5 fruit fly cellular contexts compared by ENCODE assay signal in the genomic region with DNA sequence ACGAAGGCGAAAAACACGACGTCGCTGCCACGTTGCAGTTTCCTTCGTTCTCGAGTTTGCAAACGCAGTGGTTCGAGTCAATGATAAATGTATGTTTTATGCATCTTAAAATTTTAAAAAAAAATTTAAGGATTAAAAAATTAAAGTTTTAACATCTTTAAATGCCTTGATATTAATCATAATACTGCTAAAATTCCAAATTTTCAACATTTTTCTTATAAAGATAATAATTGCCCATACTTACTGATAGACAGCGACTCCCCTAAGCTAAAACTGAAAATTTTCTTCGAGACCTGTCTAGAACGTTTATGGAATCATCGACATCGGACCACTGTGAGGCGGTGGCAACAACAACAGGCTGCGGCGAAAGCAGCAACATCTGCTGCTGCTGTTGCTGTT.
A peak's percentile ranks its signal among the peaks of the same experiment; 100 is the strongest.
TF ChIP-seq lines count a peak whose summit lies in the region.

No protein-coding gene starts in this region.

- TF ChIP-seq CTCF in whole organism, embryonic (GFP tag; optimal IDR thresholded peaks at IDR 0.05; lab: Kevin White, UChicago) = peak; percentile 3

TF ChIP-seq in whole organism, adult, 20 proteins besides CTCF, POLR2A, EP300 and RAD21 (continues in another document):
- TF ChIP-seq tj (GFP tag; optimal IDR thresholded peaks at IDR 0.05; lab: Kevin White, UChicago) = no peak
- peak; percentile 31 for TF ChIP-seq CG11617 (GFP tag; optimal IDR thresholded peaks at IDR 0.05; lab: Kevin White, UChicago)
- TF ChIP-seq ovo (GFP tag; optimal IDR thresholded peaks at IDR 0.05; lab: Kevin White, UChicago) = no peak
- TF ChIP-seq bab1 (GFP tag; optimal IDR thresholded peaks at IDR 0.05; lab: Kevin White, UChicago) = no peak
- TF ChIP-seq Hr96 (GFP tag; optimal IDR thresholded peaks at IDR 0.05; lab: Kevin White, UChicago) = peak; percentile 63
- TF ChIP-seq toe (GFP tag; optimal IDR thresholded peaks at IDR 0.05; lab: Kevin White, UChicago) = peak; percentile 23
- no peak for TF ChIP-seq kay (GFP tag; lab: Kevin White, UChicago; ENCODE audit: borderline replicate concordance)
- TF ChIP-seq Clk (GFP tag; optimal IDR thresholded peaks at IDR 0.05; lab: Kevin White, UChicago) = peak; percentile 39
- TF ChIP-seq Crg-1 (GFP tag; optimal IDR thresholded peaks at IDR 0.05; lab: Kevin White, UChicago) = no peak
- peak; percentile 34 for TF ChIP-seq CG33017 (tag; optimal IDR thresholded peaks at IDR 0.05; lab: Kevin White, UChicago)
- peak; percentile 26 for TF ChIP-seq pad (GFP tag; optimal IDR thresholded peaks at IDR 0.05; lab: Kevin White, UChicago)
- peak; percentile 42 for TF ChIP-seq CG7101 (tag; optimal IDR thresholded peaks at IDR 0.05; lab: Kevin White, UChicago)
- no peak for TF ChIP-seq Mnt (GFP tag; optimal IDR thresholded peaks at IDR 0.05; lab: Kevin White, UChicago)
- TF ChIP-seq cnc (optimal IDR thresholded peaks at IDR 0.05; lab: Kevin White, UChicago) = no peak
- peak; percentile 28 for TF ChIP-seq CG14711 (tag; optimal IDR thresholded peaks at IDR 0.05; lab: Kevin White, UChicago)
- no peak for TF ChIP-seq CG1620 (GFP tag; optimal IDR thresholded peaks at IDR 0.05; lab: Kevin White, UChicago)
- TF ChIP-seq cic (GFP tag; optimal IDR thresholded peaks at IDR 0.05; lab: Kevin White, UChicago) = no peak
- peak; percentile 55 for TF ChIP-seq CG5204 (GFP tag; optimal IDR thresholded peaks at IDR 0.05; lab: Kevin White, UChicago)

TF ChIP-seq in whole organism, embryonic, 481 proteins besides CTCF, POLR2A, EP300 and RAD21 (continues in another document):
- TF ChIP-seq CG17385 (GFP tag; optimal IDR thresholded peaks at IDR 0.05; lab: Kevin White, UChicago) (peak; percentile 64), Chrac-16 (GFP tag; optimal IDR thresholded peaks at IDR 0.05; lab: Kevin White, UChicago) (peak; percentile 20), Sry-β (GFP tag; optimal IDR thresholded peaks at IDR 0.05; lab: Kevin White, UChicago) (no peak), Dek (tag; optimal IDR thresholded peaks at IDR 0.05; lab: Kevin White, UChicago) (peak; percentile 71), CG3065 (GFP tag; optimal IDR thresholded peaks at IDR 0.05; lab: Kevin White, UChicago) (no peak), maf-S (GFP tag; optimal IDR thresholded peaks at IDR 0.05; lab: Kevin White, UChicago) (peak; percentile 19), fd3F (GFP tag; optimal IDR thresholded peaks at IDR 0.05; lab: Kevin White, UChicago) (peak; percentile 46), CG7839 (tag; optimal IDR thresholded peaks at IDR 0.05; lab: Kevin White, UChicago) (peak; percentile 84), CG11398 (GFP tag; optimal IDR thresholded peaks at IDR 0.05; lab: Kevin White, UChicago) (no peak), Ravus (GFP tag; IDR thresholded peaks at IDR 0.05; lab: Robert Waterston, UW) (peak; percentile 34), luna (GFP tag; optimal IDR thresholded peaks at IDR 0.05; lab: Kevin White, UChicago) (no peak), lmd (GFP tag; IDR thresholded peaks at IDR 0.05; lab: Robert Waterston, UW) (peak; percentile 66), cwo (GFP tag; optimal IDR thresholded peaks at IDR 0.05; lab: Kevin White, UChicago) (peak; percentile 85), CG34224 (GFP tag; IDR thresholded peaks at IDR 0.05; lab: Robert Waterston, UW; ENCODE audit: partially characterized antibody) (no peak), CG6654 (GFP tag; optimal IDR thresholded peaks at IDR 0.05; lab: Kevin White, UChicago) (peak; percentile 18), Nf-YC (tag; optimal IDR thresholded peaks at IDR 0.05; lab: Kevin White, UChicago) (peak; percentile 38), CG13123 (GFP tag; optimal IDR thresholded peaks at IDR 0.05; lab: Kevin White, UChicago) (no peak), Dbx (GFP tag; IDR thresholded peaks at IDR 0.05; lab: Robert Waterston, UW) (peak; percentile 79)

TF ChIP-seq in whole organism, prepupa, 60 proteins besides CTCF, POLR2A, EP300 and RAD21 (continues in another document):
- TF ChIP-seq salr (GFP tag; optimal IDR thresholded peaks at IDR 0.05; lab: Kevin White, UChicago) = peak; percentile 52 to 70
- peak; percentile 63 for TF ChIP-seq Gug (GFP tag; IDR thresholded peaks at IDR 0.05; lab: Robert Waterston, UW)
- TF ChIP-seq CG6808 (GFP tag; optimal IDR thresholded peaks at IDR 0.05; lab: Kevin White, UChicago) = peak; percentile 89
- TF ChIP-seq CG8632 (GFP tag; optimal IDR thresholded peaks at IDR 0.05; lab: Kevin White, UChicago) = peak; percentile 66
- peak; percentile 76 for TF ChIP-seq pdm3 (GFP tag; optimal IDR thresholded peaks at IDR 0.05; lab: Kevin White, UChicago)
- peak; percentile 8 for TF ChIP-seq dac (GFP tag; optimal IDR thresholded peaks at IDR 0.05; lab: Kevin White, UChicago)
- peak; percentile 54 for TF ChIP-seq CG6792 (GFP tag; optimal IDR thresholded peaks at IDR 0.05; lab: Kevin White, UChicago)
- peak; percentile 28 for TF ChIP-seq fd85E (GFP tag; optimal IDR thresholded peaks at IDR 0.05; lab: Kevin White, UChicago)
- TF ChIP-seq achi (GFP tag; optimal IDR thresholded peaks at IDR 0.05; lab: Kevin White, UChicago) = peak; percentile 79
- peak; percentile 60 for TF ChIP-seq acj6 (GFP tag; optimal IDR thresholded peaks at IDR 0.05; lab: Kevin White, UChicago)
- peak; percentile 3 for TF ChIP-seq Blimp-1 (GFP tag; optimal IDR thresholded peaks at IDR 0.05; lab: Kevin White, UChicago)
- peak; percentile 18 for TF ChIP-seq Lpt (GFP tag; optimal IDR thresholded peaks at IDR 0.05; lab: Kevin White, UChicago)
- peak; percentile 87 for TF ChIP-seq Ets96B (tag; optimal IDR thresholded peaks at IDR 0.05; lab: Kevin White, UChicago)
- peak; percentile 27; the same call in 1 of the 2 replicates for TF ChIP-seq CG11294 (GFP tag; IDR thresholded peaks at IDR 0.05; lab: Robert Waterston, UW)
- peak; percentile 85 to 93 for TF ChIP-seq ss (GFP tag; optimal IDR thresholded peaks at IDR 0.05; lab: Kevin White, UChicago)
- peak; percentile 30 for TF ChIP-seq vri (GFP tag; optimal IDR thresholded peaks at IDR 0.05; lab: Kevin White, UChicago)
- peak; percentile 72 for TF ChIP-seq Met (GFP tag; optimal IDR thresholded peaks at IDR 0.05; lab: Kevin White, UChicago)
- peak; percentile 57 for TF ChIP-seq CG4318 (GFP tag; optimal IDR thresholded peaks at IDR 0.05; lab: Kevin White, UChicago)

TF ChIP-seq in whole organism, pupa, 21 proteins besides CTCF, POLR2A, EP300 and RAD21 (continues in another document):
- peak; percentile 34 for TF ChIP-seq CG13204 (GFP tag; optimal IDR thresholded peaks at IDR 0.05; lab: Kevin White, UChicago)
- TF ChIP-seq Snoo (tag; optimal IDR thresholded peaks at IDR 0.05; lab: Kevin White, UChicago) = peak; percentile 69
- peak; percentile 77 for TF ChIP-seq Pif1A (GFP tag; optimal IDR thresholded peaks at IDR 0.05; lab: Kevin White, UChicago)
- TF ChIP-seq CG4496 (GFP tag; IDR thresholded peaks at IDR 0.05; lab: Robert Waterston, UW) = peak; percentile 76
- peak; percentile 70 for TF ChIP-seq Pif1B (GFP tag; optimal IDR thresholded peaks at IDR 0.05; lab: Kevin White, UChicago)
- no peak for TF ChIP-seq rn (GFP tag; IDR thresholded peaks at IDR 0.05; lab: Robert Waterston, UW)
- TF ChIP-seq CG17806 (tag; optimal IDR thresholded peaks at IDR 0.05; lab: Kevin White, UChicago) = peak; percentile 86
- TF ChIP-seq CG10348 (GFP tag; IDR thresholded peaks at IDR 0.05; lab: Robert Waterston, UW) = no peak
- peak; percentile 87 for TF ChIP-seq CG9948 (tag; optimal IDR thresholded peaks at IDR 0.05; lab: Kevin White, UChicago)
- TF ChIP-seq CG15710 (tag; optimal IDR thresholded peaks at IDR 0.05; lab: Kevin White, UChicago) = peak; percentile 83
- peak; percentile 45; the same call in 1 of the 2 replicates for TF ChIP-seq CG32121 (GFP tag; IDR thresholded peaks at IDR 0.05; lab: Robert Waterston, UW)
- peak; percentile 77 for TF ChIP-seq D1 (tag; optimal IDR thresholded peaks at IDR 0.05; lab: Kevin White, UChicago)
- peak; percentile 64 for TF ChIP-seq CG8301 (tag; optimal IDR thresholded peaks at IDR 0.05; lab: Kevin White, UChicago)
- TF ChIP-seq CG14655 (GFP tag; optimal IDR thresholded peaks at IDR 0.05; lab: Kevin White, UChicago) = peak; percentile 84
- no peak for TF ChIP-seq EcR (GFP tag; optimal IDR thresholded peaks at IDR 0.05; lab: Kevin White, UChicago)
- TF ChIP-seq Ets98B (GFP tag; IDR thresholded peaks at IDR 0.05; lab: Robert Waterston, UW) = peak; percentile 58
- TF ChIP-seq CG8159 (tag; optimal IDR thresholded peaks at IDR 0.05; lab: Kevin White, UChicago) = peak; percentile 94
- 0 out of 2 replicates have a peak, but pooled peaks have one; percentile 29 for TF ChIP-seq CG12605 (GFP tag; IDR thresholded peaks at IDR 0.05; lab: Robert Waterston, UW)

TF ChIP-seq in whole organism, wandering third instar larva, 38 proteins besides CTCF, POLR2A, EP300 and RAD21 (continues in another document):
- no peak for TF ChIP-seq CG32264 (GFP tag; optimal IDR thresholded peaks at IDR 0.05; lab: Kevin White, UChicago)
- peak; percentile 50 for TF ChIP-seq dmrt93B (GFP tag; optimal IDR thresholded peaks at IDR 0.05; lab: Kevin White, UChicago)
- no peak for TF ChIP-seq GATAd (GFP tag; optimal IDR thresholded peaks at IDR 0.05; lab: Kevin White, UChicago)
- no peak for TF ChIP-seq dl (GFP tag; optimal IDR thresholded peaks at IDR 0.05; lab: Kevin White, UChicago; ENCODE audit: insufficient read depth in 1 of 2, partially characterized antibody in 2 of 2)
- TF ChIP-seq Dfd (GFP tag; optimal IDR thresholded peaks at IDR 0.05; lab: Kevin White, UChicago) = no peak
- TF ChIP-seq usp (GFP tag; optimal IDR thresholded peaks at IDR 0.05; lab: Kevin White, UChicago) = no peak
- TF ChIP-seq Dif (GFP tag; optimal IDR thresholded peaks at IDR 0.05; lab: Kevin White, UChicago; ENCODE audit: partially characterized antibody) = no peak
- no peak for TF ChIP-seq brk (GFP tag; optimal IDR thresholded peaks at IDR 0.05; lab: Kevin White, UChicago)
- no peak for TF ChIP-seq pan (optimal IDR thresholded peaks at IDR 0.05; lab: Kevin White, UChicago)
- TF ChIP-seq Hr83 (GFP tag; optimal IDR thresholded peaks at IDR 0.05; lab: Kevin White, UChicago; ENCODE audit: poor library complexity, severe bottlenecking) = no peak
- no peak for TF ChIP-seq OdsH (GFP tag; optimal IDR thresholded peaks at IDR 0.05; lab: Kevin White, UChicago)
- TF ChIP-seq dsf (GFP tag; optimal IDR thresholded peaks at IDR 0.05; lab: Kevin White, UChicago; ENCODE audit: borderline replicate concordance) = no peak
- peak; percentile 10 for TF ChIP-seq Hnf4 (GFP tag; optimal IDR thresholded peaks at IDR 0.05; lab: Kevin White, UChicago)
- TF ChIP-seq sage (GFP tag; optimal IDR thresholded peaks at IDR 0.05; lab: Kevin White, UChicago) = no peak
- TF ChIP-seq lola (GFP tag; optimal IDR thresholded peaks at IDR 0.05; lab: Kevin White, UChicago) = no peak
- TF ChIP-seq tai (GFP tag; optimal IDR thresholded peaks at IDR 0.05; lab: Kevin White, UChicago) = peak; percentile 39
- peak; percentile 77 for TF ChIP-seq sv (GFP tag; optimal IDR thresholded peaks at IDR 0.05; lab: Kevin White, UChicago)
- TF ChIP-seq rgr (GFP tag; optimal IDR thresholded peaks at IDR 0.05; lab: Kevin White, UChicago) = peak; percentile 52
- TF ChIP-seq ey (GFP tag; optimal IDR thresholded peaks at IDR 0.05; lab: Kevin White, UChicago) = peak; percentile 47
- TF ChIP-seq N (GFP tag; optimal IDR thresholded peaks at IDR 0.05; lab: Kevin White, UChicago) = no peak
- TF ChIP-seq fru (GFP tag; optimal IDR thresholded peaks at IDR 0.05; lab: Kevin White, UChicago) = peak; percentile 76
- TF ChIP-seq woc (GFP tag; optimal IDR thresholded peaks at IDR 0.05; lab: Kevin White, UChicago) = peak; percentile 75
